Worm (Caenorhabditis elegans): ENCODE results near the gene znf-593.

DNA sequence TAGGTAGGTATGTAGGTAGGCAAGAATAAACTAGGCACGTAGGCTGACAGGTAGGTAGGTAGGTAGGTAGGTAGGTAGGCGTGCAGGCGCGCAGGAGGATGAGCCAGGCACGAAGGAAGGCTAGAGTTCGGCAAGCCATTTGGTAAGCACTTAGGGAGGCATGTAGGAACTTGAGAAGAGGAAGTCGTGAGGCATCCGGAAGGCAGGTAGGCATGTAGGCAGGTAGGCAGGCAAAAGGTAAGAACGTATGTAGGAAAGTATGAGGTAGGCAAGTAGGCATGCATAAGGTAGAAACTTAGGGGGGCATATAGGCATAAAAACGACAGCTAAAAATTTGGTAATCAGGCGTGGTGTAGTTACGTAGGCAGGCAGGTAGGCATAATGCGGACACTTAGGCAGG, 42.4 kb downstream of the znf-593 start:
- TF ChIP-seq unc-62 (GFP tag; optimal IDR thresholded peaks at IDR 0.05) (no peak), ztf-11 (tag; optimal IDR thresholded peaks at IDR 0.05) (no peak), mep-1 (tag; optimal IDR thresholded peaks at IDR 0.05) (no peak)

All from whole organism, mixed stage, embryonic.